Worm (Caenorhabditis elegans) whole organism, midembryonic: ENCODE data around the gene rab-14.

ENCODE experiments used
- T22C8.4 ChIP-seq: fragments of 200-800 bp; sonication (Bioruptor generic); IDR thresholded peaks from 2 replicates; pipeline ENCODE4 v1.3.6; 2022; ENCODE audit warnings: missing genetic modification characterization, missing compliant biosample characterization
- klf-2 ChIP-seq: fragments of 200-800 bp; sonication (Bioruptor generic); conservative IDR thresholded peaks from 2 replicates; pipeline ENCODE4 v1.3.6; 2022; ENCODE audit warnings: missing genetic modification reagents, missing genetic modification characterization, missing compliant biosample characterization
- ztf-29 ChIP-seq: fragments of 200-800 bp; sonication (Bioruptor generic); IDR thresholded peaks from 2 replicates; pipeline ENCODE4 v1.3.6; 2022; ENCODE audit warnings: missing genetic modification reagents, missing genetic modification characterization, missing compliant biosample characterization

ce11 chrX:15630340-15630739 is 23.9 kb upstream of the rab-14 start, which contains the start of gene K09E9.4:
- TF ChIP-seq ztf-29 (GFP tag; lab: Robert Waterston, UW) (no peak), T22C8.4 (GFP tag; lab: Robert Waterston, UW) (no peak), klf-2 (GFP tag; lab: Robert Waterston, UW) (no peak)
